Worm (Caenorhabditis elegans) whole organism, L4/young adult: ENCODE measurements around the gene C35D10.7.

Source experiments
- W03F9.2 ChIP-seq: fragments of 150-350 bp; optimal IDR thresholded peaks from 2 replicates; lab custom pipeline; 2014; ENCODE audit warnings: missing biosample characterization, missing genetic modification characterization
- dao-5 ChIP-seq: sonication (generic microtip); optimal IDR thresholded peaks from 2 replicates; lab custom pipeline; 2016; ENCODE audit warnings: missing genotype, missing genetic modification characterization, moderate library complexity, missing compliant biosample characterization
- him-1 ChIP-seq: sonication (generic microtip); optimal IDR thresholded peaks from 2 replicates; lab custom pipeline; 2016; ENCODE audit warnings: missing genotype, missing genetic modification reagents, missing genetic modification characterization, missing compliant biosample characterization

Gene C35D10.7

ce11 chrIII:4844327-4844726 is 11.7 kb upstream of the C35D10.7 start, which contains the start of the genes clec-157 and fkh-5:
Gene clec-157, minus strand, starts transcription at chrIII:4844427.
Gene fkh-5, plus strand, starts transcription at chrIII:4844662.
- no peak for TF ChIP-seq him-1
- TF ChIP-seq dao-5 (tag; lab: Kevin White, UChicago): no peak
- no peak for TF ChIP-seq W03F9.2

- TF ChIP-seq W03F9.2 (no peak), him-1 (no peak), dao-5 (tag; lab: Kevin White, UChicago) (no peak)
These were observed 6.3 kb upstream of the C35D10.7 start, which contains the start of gene nonu-1 for ce11 chrIII:4849739-4850138. Gene nonu-1, minus strand, starts transcription at chrIII:4849907.

DNA sequence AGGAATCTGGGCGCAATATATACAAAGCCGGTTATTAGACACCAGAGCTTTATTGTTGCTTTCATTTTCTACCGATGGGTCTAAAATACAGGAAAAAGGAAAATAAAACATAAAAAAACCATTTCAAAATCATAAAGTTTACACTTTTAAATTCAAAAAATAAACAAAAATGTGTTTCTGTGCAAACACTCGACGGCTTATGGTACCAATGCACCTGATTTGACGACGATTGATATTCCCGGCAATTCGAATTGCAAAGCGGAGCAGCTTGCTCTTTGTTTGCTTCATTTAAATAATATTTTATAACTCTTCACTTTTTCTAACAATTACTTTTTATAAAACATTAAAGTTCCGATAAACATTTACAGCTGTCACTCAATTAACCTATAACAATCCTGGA is 5.9 kb upstream of the C35D10.7 start, which contains the start of gene F26A1.1:
Gene F26A1.1 (plus strand): TSS at position 369 of the 400 bp plus-strand sequence.
- TF ChIP-seq W03F9.2 (peak; percentile 73), him-1 (no peak)

- no peak for TF ChIP-seq him-1
- TF ChIP-seq W03F9.2: no peak
- TF ChIP-seq dao-5 (tag; lab: Kevin White, UChicago): no peak
These were observed 4.0 kb upstream of the C35D10.7 start, which contains the start of gene ced-4 for ce11 chrIII:4852025-4852424. Gene ced-4, plus strand, starts transcription at chrIII:4852325.

- TF ChIP-seq W03F9.2 (no peak), dao-5 (tag; lab: Kevin White, UChicago) (no peak), him-1 (no peak)
These were observed 1.1 kb upstream of the C35D10.7 start, which contains the start of gene C35D10.8 for ce11 chrIII:4854918-4855317. Gene C35D10.8, plus strand, starts transcription at chrIII:4855218.

DNA sequence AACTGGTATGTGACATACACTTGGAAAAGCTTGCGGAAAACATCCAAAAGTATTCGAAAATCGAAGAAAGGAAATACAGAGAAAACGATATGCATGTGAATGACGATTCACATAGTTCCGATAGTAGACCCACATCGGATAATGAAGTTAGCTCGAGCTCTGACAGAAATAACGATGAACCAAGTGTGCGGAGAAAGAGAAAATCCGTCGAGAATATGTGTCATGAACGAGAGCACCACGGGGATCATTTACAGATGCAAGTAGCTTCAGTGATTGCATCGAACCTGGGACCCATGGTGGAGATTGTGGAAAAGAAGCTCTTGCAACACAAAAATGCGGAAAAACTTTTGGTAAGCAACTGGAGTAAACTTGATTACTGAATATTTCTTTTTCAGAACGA is 999 bp downstream of the C35D10.7 start:
- no peak for TF ChIP-seq W03F9.2

- TF ChIP-seq him-1: no peak
- TF ChIP-seq W03F9.2: no peak
- no peak for TF ChIP-seq dao-5 (tag; lab: Kevin White, UChicago)
These were observed 3.0 kb downstream of the C35D10.7 start, which contains the start of gene C35D10.6 for ce11 chrIII:4859039-4859438. Gene C35D10.6, plus strand, starts transcription at chrIII:4859339.

DNA sequence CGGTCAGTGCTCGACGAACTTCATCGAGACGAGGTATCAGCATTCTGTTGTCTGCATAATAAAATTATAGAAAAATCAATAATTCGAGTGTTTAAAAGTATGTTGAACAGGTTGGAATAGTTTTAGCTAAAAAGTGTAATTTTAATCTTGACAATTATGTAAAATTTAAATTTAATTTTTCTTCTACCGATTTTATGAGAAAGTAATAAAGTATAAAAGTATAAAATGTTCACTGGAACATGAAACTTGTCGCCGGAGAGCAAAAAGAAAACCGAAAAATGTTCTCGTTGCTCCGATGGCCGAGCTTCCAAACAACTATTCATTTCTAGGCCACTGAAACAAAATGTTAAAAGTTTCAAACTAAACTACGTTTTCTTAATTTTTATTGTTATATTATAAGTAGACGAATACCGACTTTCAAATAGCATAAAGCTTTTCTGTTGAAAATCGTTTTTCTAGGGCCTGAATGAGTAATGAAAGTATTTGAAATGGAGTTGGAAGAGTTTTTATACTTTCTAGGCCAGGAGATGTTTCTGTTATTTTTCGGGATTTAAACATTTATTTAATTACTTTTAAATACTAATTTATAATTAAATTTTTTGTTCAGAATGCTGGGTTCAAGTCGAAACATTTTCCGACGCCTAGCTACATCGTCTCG is 5.9 kb downstream of the C35D10.7 start, which contains the start of the genes C35D10.10 and C35D10.5:
Gene C35D10.10 (minus strand): TSS at position 51 of the 658 bp plus-strand sequence.
Gene C35D10.5 (plus strand): TSS at position 608 of the 658 bp plus-strand sequence.
- TF ChIP-seq dao-5 (tag; lab: Kevin White, UChicago) (no peak), W03F9.2 (no peak), him-1 (no peak)

- TF ChIP-seq him-1 (no peak), dao-5 (tag; lab: Kevin White, UChicago) (no peak), W03F9.2 (no peak)
These were observed 7.1 kb downstream of the C35D10.7 start, which contains the start of gene coq-8 for ce11 chrIII:4863127-4863526. Gene coq-8, plus strand, starts transcription at chrIII:4863427.

ce11 chrIII:4866762-4867161 is 10.8 kb downstream of the C35D10.7 start, which contains the start of gene C35D10.17:
Gene C35D10.17, plus strand, starts transcription at chrIII:4867062.
- TF ChIP-seq dao-5 (tag; lab: Kevin White, UChicago) (no peak), him-1 (no peak), W03F9.2 (no peak)

- TF ChIP-seq dao-5 (tag; lab: Kevin White, UChicago) (no peak), W03F9.2 (no peak), him-1 (no peak)
These were observed 12.7 kb downstream of the C35D10.7 start, which contains the start of the genes msd-4 and C35D10.3 for ce11 chrIII:4868643-4869042. Gene msd-4, minus strand, starts transcription at chrIII:4868743. Gene C35D10.3, plus strand, starts transcription at chrIII:4868921.

DNA sequence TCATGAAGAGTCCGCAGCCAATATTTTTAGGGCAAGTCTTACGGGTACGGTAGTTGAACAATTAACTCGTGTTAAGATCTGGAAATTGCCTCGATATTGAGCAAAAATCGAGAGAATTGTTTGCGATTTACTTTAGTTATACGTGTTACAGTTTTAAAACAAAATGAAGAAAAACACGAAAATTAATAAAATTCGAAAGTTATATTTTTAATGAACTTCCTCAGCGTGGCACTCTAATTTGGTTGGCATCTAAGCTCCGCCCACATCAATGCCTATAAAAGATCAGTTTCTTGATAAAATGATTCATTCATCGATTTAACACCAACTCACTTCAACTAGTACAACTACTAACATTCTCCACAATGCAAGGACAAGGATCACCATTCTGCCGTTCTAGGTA is 14.5 kb downstream of the C35D10.7 start, which contains the start of gene gipc-1:
Gene gipc-1 (plus strand): TSS at position 301 of the 400 bp plus-strand sequence.
- no peak for TF ChIP-seq him-1
- TF ChIP-seq dao-5 (tag; lab: Kevin White, UChicago): no peak
- no peak for TF ChIP-seq W03F9.2

- no peak for TF ChIP-seq him-1
- no peak for TF ChIP-seq dao-5 (tag; lab: Kevin White, UChicago)
- no peak for TF ChIP-seq W03F9.2
These were observed 17.4 kb downstream of the C35D10.7 start for ce11 chrIII:4873395-4873794.

- TF ChIP-seq dao-5 (tag; lab: Kevin White, UChicago) (no peak), W03F9.2 (no peak), him-1 (no peak)
These were observed 18.7 kb downstream of the C35D10.7 start, which contains the start of gene C35D10.12 for ce11 chrIII:4874671-4875070. Gene C35D10.12, minus strand, starts transcription at chrIII:4874771.

DNA sequence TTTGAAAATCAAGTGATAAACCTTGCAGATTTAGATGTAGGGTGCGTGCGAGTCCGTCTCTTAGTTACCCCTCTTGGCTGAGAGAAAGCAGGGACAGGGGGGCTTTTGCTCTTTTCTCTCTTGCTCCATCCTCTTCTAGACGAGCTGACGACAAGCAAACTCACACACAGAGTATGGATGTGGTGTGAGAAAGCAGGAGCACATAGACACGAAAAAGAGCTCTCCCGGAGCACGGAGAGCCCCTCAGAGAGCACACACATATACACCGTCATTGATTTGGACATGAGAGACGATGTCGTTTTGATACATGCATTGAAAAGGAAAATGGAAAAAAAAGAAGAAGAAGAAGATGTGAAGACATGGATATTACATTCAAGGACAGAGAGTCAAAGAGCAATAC is 19.7 kb downstream of the C35D10.7 start:
- TF ChIP-seq dao-5 (tag; lab: Kevin White, UChicago) (no peak), him-1 (no peak), W03F9.2 (no peak)
